Worm (Caenorhabditis elegans) whole organism, late embryonic: ENCODE data around the gene ZK757.10.

Source experiments
- F13H6.1 ChIP-seq: sonication (generic microtip); optimal IDR thresholded peaks from 2 replicates; lab custom pipeline; 2016; ENCODE audit warnings: missing genetic modification characterization, missing compliant biosample characterization
- K02D7.2 ChIP-seq: sonication (generic microtip); optimal IDR thresholded peaks from 2 replicates; lab custom pipeline; 2017; ENCODE audit warnings: mild to moderate bottlenecking, missing genetic modification characterization, missing compliant biosample characterization
- ama-1 ChIP-seq: fragments of 150-350 bp; optimal IDR thresholded peaks from 2 replicates; lab custom pipeline; 2014
- elt-2 ChIP-seq: sonication (generic microtip); optimal IDR thresholded peaks from 2 replicates; lab custom pipeline; 2016; ENCODE audit warnings: missing genetic modification reagents, missing genetic modification characterization, missing compliant biosample characterization
- nhr-11 ChIP-seq: fragments of 150-350 bp; optimal IDR thresholded peaks from 2 replicates; lab custom pipeline; 2014; ENCODE audit warnings: missing biosample characterization, missing genetic modification characterization
- npax-4 ChIP-seq: sonication (generic microtip); optimal IDR thresholded peaks from 2 replicates; lab custom pipeline; 2016; ENCODE audit warnings: missing genetic modification characterization, missing compliant biosample characterization
- pax-1 ChIP-seq: fragments of 150-350 bp; optimal IDR thresholded peaks from 2 replicates; lab custom pipeline; 2014; ENCODE audit warnings: missing biosample characterization, missing genetic modification characterization
- pha-4 ChIP-seq: fragments of 150-350 bp; optimal IDR thresholded peaks from 2 replicates; lab custom pipeline; 2018; ENCODE audit warnings: missing biosample characterization, missing genetic modification reagents, missing genetic modification characterization
- ttx-3 ChIP-seq: sonication (generic microtip); optimal IDR thresholded peaks from 2 replicates; lab custom pipeline; 2016; ENCODE audit warnings: missing genetic modification reagents, missing genetic modification characterization, missing compliant biosample characterization
- zip-5 ChIP-seq: sonication (generic microtip); optimal IDR thresholded peaks from 2 replicates; lab custom pipeline; 2016; ENCODE audit warnings: missing genetic modification characterization, missing compliant biosample characterization

DNA sequence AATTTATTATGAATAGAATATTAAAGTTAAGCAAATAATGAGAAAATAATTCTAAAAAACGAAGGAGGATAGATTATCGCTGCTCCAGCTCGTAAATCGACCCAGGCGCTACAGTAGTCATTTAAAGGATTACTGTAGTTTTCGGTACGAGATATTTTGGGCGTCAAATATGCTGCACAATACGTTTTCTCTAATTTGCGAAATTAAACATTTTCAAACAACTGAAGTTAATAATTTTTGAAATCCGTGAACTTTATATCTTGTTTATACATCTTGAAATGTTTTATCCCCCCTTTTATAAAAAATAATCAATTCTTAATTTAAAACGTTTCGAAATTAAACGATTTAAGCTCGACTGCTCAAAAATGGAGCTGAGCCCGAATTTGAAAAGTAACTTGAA, 31.0 kb upstream of the ZK757.10 start, which contains the start of gene K11H3.2:
- TF ChIP-seq pax-1 (tag; lab: Kevin White, UChicago) (no peak), ttx-3 (tag; lab: Kevin White, UChicago) (no peak), nhr-11 (tag; lab: Kevin White, UChicago) (no peak), elt-2 (tag; lab: Kevin White, UChicago) (no peak), K02D7.2 (tag; lab: Kevin White, UChicago) (no peak), F13H6.1 (tag; lab: Kevin White, UChicago) (no peak), ama-1 (lab: Kevin White, UChicago) (no peak), pha-4 (tag; lab: Kevin White, UChicago) (no peak), npax-4 (no peak), zip-5 (no peak)
